Worm (Caenorhabditis elegans) whole organism, L1 larva: ENCODE results near the gene piki-1.

Experiments used
- fkh-8 ChIP-seq: sonication (generic microtip); optimal IDR thresholded peaks from 2 replicates; lab custom pipeline; 2016; ENCODE audit warnings: mild to moderate bottlenecking, missing genetic modification characterization, missing compliant biosample characterization
- nhr-12 ChIP-seq: sonication (generic microtip); optimal IDR thresholded peaks from 2 replicates; lab custom pipeline; 2017; ENCODE audit warnings: missing biosample characterization, missing genetic modification characterization
- sox-4 ChIP-seq: sonication (generic microtip); optimal IDR thresholded peaks from 2 replicates; lab custom pipeline; 2016; ENCODE audit warnings: missing genetic modification characterization, missing compliant biosample characterization

- TF ChIP-seq fkh-8 (tag; lab: Kevin White, UChicago) (no peak), sox-4 (tag; lab: Kevin White, UChicago) (no peak), nhr-12 (no peak)
Measured at ce11 chrX:15224128-15224527, 22.1 kb downstream of the piki-1 start.
